Worm (Caenorhabditis elegans): Measurements from ENCODE around the gene F11C1.9.

- TF ChIP-seq snpc-4 (GFP tag; optimal IDR thresholded peaks at IDR 0.05) (no peak), snpc-4 (tag; optimal IDR thresholded peaks at IDR 0.05) (no peak), mes-4 (tag; optimal IDR thresholded peaks at IDR 0.05) (no peak), egrh-3 (GFP tag; IDR thresholded peaks at IDR 0.05) (no peak), ekl-4 (GFP tag; IDR thresholded peaks at IDR 0.05) (no peak), T26A5.8 (tag; optimal IDR thresholded peaks at IDR 0.05) (no peak)
These were observed 41.7 kb downstream of the F11C1.9 start for ce11 chrX:12935694-12936093.

Measured in whole organism, young adult.